Fruit fly (Drosophila melanogaster) whole organism, prepupa: ENCODE measurements around the gene CG46523.

Source experiments
- Blimp-1 ChIP-seq: fragments of 200-800 bp; sonication (Bioruptor generic); optimal IDR thresholded peaks from 3 replicates; lab custom pipeline; 2017; ENCODE audit warnings: missing biosample characterization, missing genetic modification characterization, mild to moderate bottlenecking, moderate library complexity, missing genetic modification reagents
- CG1621 ChIP-seq: fragments of 200-800 bp; sonication (Bioruptor generic); optimal IDR thresholded peaks from 3 replicates; lab custom pipeline; 2018; ENCODE audit warnings: missing biosample characterization, mild to moderate bottlenecking, missing genetic modification characterization
- CG6792 ChIP-seq: fragments of 200-800 bp; sonication (Bioruptor generic); optimal IDR thresholded peaks from 3 replicates; lab custom pipeline; 2016; ENCODE audit warnings: missing biosample characterization, missing genetic modification characterization
- CG6854 ChIP-seq: fragments of 200-800 bp; sonication (Bioruptor generic); optimal IDR thresholded peaks from 2 replicates; lab custom pipeline; 2017; ENCODE audit warnings: missing biosample characterization, mild to moderate bottlenecking, missing genetic modification characterization
- Ets96B ChIP-seq: fragments of 200-800 bp; optimal IDR thresholded peaks from 2 replicates; lab custom pipeline; 2019; ENCODE audit warnings: missing biosample characterization, mild to moderate bottlenecking, missing genetic modification characterization, moderate library complexity
- Gug ChIP-seq: fragments of 200-800 bp; sonication (Bioruptor generic); IDR thresholded peaks from 2 replicates; pipeline ENCODE4 v1.3.6; 2022; ENCODE audit warnings: missing biosample characterization, missing genetic modification characterization
- Lpt ChIP-seq: fragments of 200-800 bp; sonication (Bioruptor generic); optimal IDR thresholded peaks from 3 replicates; lab custom pipeline; 2016; ENCODE audit warnings: missing biosample characterization, missing genetic modification characterization
- Sox14 ChIP-seq: fragments of 200-800 bp; sonication (Bioruptor generic); optimal IDR thresholded peaks from 3 replicates; lab custom pipeline; 2016; ENCODE audit warnings: missing biosample characterization, missing genetic modification characterization
- Sox15 ChIP-seq: fragments of 200-800 bp; sonication (Bioruptor generic); optimal IDR thresholded peaks from 3 replicates; lab custom pipeline; 2016; ENCODE audit warnings: missing biosample characterization, missing genetic modification characterization
- acj6 ChIP-seq: fragments of 200-800 bp; sonication (Bioruptor generic); optimal IDR thresholded peaks from 3 replicates; lab custom pipeline; 2016; ENCODE audit warnings: missing biosample characterization, missing genetic modification characterization
- fd85E ChIP-seq: fragments of 200-800 bp; sonication (Bioruptor generic); optimal IDR thresholded peaks from 3 replicates; lab custom pipeline; 2016; ENCODE audit warnings: missing biosample characterization, missing genetic modification characterization
- net ChIP-seq: fragments of 200-800 bp; sonication (Bioruptor generic); optimal IDR thresholded peaks from 3 replicates; lab custom pipeline; 2016; ENCODE audit warnings: missing biosample characterization, missing genetic modification characterization
- ss ChIP-seq, 2 experiments: fragments of 200-800 bp; sonication (Bioruptor generic); optimal IDR thresholded peaks; 2 replicates in 1 of 2; 3 replicates in 1 of 2; lab custom pipeline; 2017 to 2018; ENCODE audit warnings: mild to moderate bottlenecking in 2 of 2, missing biosample characterization in 2 of 2, missing genetic modification characterization in 2 of 2, moderate library complexity in 1 of 2

DNA sequence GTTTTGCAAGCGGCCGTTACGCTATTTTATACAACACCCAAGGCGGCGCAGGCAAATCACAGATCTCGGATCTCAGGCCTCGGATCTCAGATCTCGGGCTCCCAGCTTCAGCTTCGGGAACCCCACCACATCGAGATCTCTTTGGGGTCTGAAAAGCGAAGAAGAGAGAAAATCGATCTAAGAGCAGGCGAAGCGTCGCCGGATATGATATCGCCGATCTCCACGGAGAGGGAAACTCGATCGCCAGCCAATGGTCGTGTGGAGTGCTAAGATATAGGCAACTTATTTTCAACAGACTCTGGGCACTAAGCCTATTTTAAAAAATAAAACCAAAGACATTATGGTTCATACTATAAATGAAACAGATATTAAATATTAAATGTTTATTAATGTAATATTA lies at the start of gene CG46523, which contains the start of gene CG5687:
- TF ChIP-seq Blimp-1 (GFP tag; lab: Kevin White, UChicago) (no peak), Sox15 (GFP tag; lab: Kevin White, UChicago) (no peak), ss (GFP tag; optimal IDR thresholded peaks at IDR 0.05; lab: Kevin White, UChicago) (no peak), net (no peak), Gug (GFP tag; lab: Robert Waterston, UW) (no peak), CG6854 (GFP tag; lab: Kevin White, UChicago) (no peak), Ets96B (tag; lab: Kevin White, UChicago) (no peak), CG6792 (GFP tag; lab: Kevin White, UChicago) (no peak), fd85E (GFP tag; lab: Kevin White, UChicago) (no peak), Lpt (GFP tag; lab: Kevin White, UChicago) (no peak), Sox14 (GFP tag; lab: Kevin White, UChicago) (no peak), acj6 (GFP tag; lab: Kevin White, UChicago) (no peak), CG1621 (tag; lab: Kevin White, UChicago) (no peak)
